Worm (Caenorhabditis elegans): ENCODE data around the gene upp-1.

ce11 chrIII:7619846-7620245 lies 23.1 kb downstream of the upp-1 start:
- TF ChIP-seq flt-1 (GFP tag; IDR thresholded peaks at IDR 0.05) (no peak), ama-1 (optimal IDR thresholded peaks at IDR 0.05) (no peak), ets-7 (tag; optimal IDR thresholded peaks at IDR 0.05) (no peak), ceh-36 (tag; optimal IDR thresholded peaks at IDR 0.05) (no peak), ceh-13 (GFP tag; optimal IDR thresholded peaks at IDR 0.05) (no peak), hmg-4 (GFP tag; optimal IDR thresholded peaks at IDR 0.05) (no peak), scrt-1 (GFP tag; IDR thresholded peaks at IDR 0.05) (no peak), tbx-11 (GFP tag; IDR thresholded peaks at IDR 0.05) (no peak), tra-4 (tag; optimal IDR thresholded peaks at IDR 0.05) (no peak), F13C5.2 (tag; optimal IDR thresholded peaks at IDR 0.05) (no peak)
